Fruit fly (Drosophila melanogaster) whole organism, embryonic: Measurements from ENCODE around the gene CG3165.

Experiments used
- B-H1 ChIP-seq: fragments of 200-800 bp; sonication (Bioruptor generic); IDR thresholded peaks from 3 replicates; pipeline ENCODE4 v1.3.6; 2022; ENCODE audit warnings: missing biosample characterization, missing genetic modification characterization
- Bteb2 ChIP-seq: fragments of 200-800 bp; sonication (Bioruptor generic); optimal IDR thresholded peaks from 2 replicates; lab custom pipeline; 2016; ENCODE audit warnings: missing biosample characterization, missing genetic modification characterization
- CG10209 ChIP-seq: fragments of 200-800 bp; sonication (Bioruptor generic); optimal IDR thresholded peaks from 3 replicates; lab custom pipeline; 2017; ENCODE audit warnings: missing biosample characterization, mild to moderate bottlenecking, missing genetic modification characterization, missing genetic modification reagents
- CG11247 ChIP-seq: fragments of 200-800 bp; sonication (Bioruptor generic); IDR thresholded peaks from 2 replicates; pipeline ENCODE4 v1.3.6; 2022; ENCODE audit warnings: missing biosample characterization, missing genetic modification characterization
- CG12236 ChIP-seq: fragments of 200-800 bp; sonication (Bioruptor generic); optimal IDR thresholded peaks from 2 replicates; lab custom pipeline; 2016; ENCODE audit warnings: missing biosample characterization, missing genetic modification characterization
- CG13123 ChIP-seq: fragments of 200-800 bp; sonication (Bioruptor generic); optimal IDR thresholded peaks from 2 replicates; lab custom pipeline; 2016; ENCODE audit warnings: missing biosample characterization, missing genetic modification characterization
- CG14965 ChIP-seq: fragments of 200-800 bp; sonication (Bioruptor generic); optimal IDR thresholded peaks from 2 replicates; lab custom pipeline; 2016; ENCODE audit warnings: missing biosample characterization, missing genetic modification characterization, borderline replicate concordance
- CG1603 ChIP-seq: fragments of 200-800 bp; sonication (Bioruptor generic); optimal IDR thresholded peaks from 2 replicates; lab custom pipeline; 2019; ENCODE audit warnings: missing biosample characterization, mild to moderate bottlenecking, missing genetic modification characterization, moderate library complexity
- CG17359 ChIP-seq: fragments of 200-800 bp; sonication (Bioruptor generic); optimal IDR thresholded peaks from 3 replicates; lab custom pipeline; 2018; ENCODE audit warnings: missing biosample characterization, mild to moderate bottlenecking, missing genetic modification characterization, moderate library complexity
- CG1792 ChIP-seq: fragments of 200-800 bp; sonication (Bioruptor generic); optimal IDR thresholded peaks from 2 replicates; lab custom pipeline; 2016; ENCODE audit warnings: missing biosample characterization, missing genetic modification characterization
- CG2712 ChIP-seq: fragments of 200-800 bp; optimal IDR thresholded peaks from 3 replicates; lab custom pipeline; 2019; ENCODE audit warnings: missing biosample characterization, mild to moderate bottlenecking, missing genetic modification characterization, moderate library complexity
- CG30431 ChIP-seq: fragments of 200-800 bp; sonication (Bioruptor generic); optimal IDR thresholded peaks from 2 replicates; lab custom pipeline; 2017; ENCODE audit warnings: missing biosample characterization, missing genetic modification characterization
- CG33557 ChIP-seq: fragments of 200-800 bp; sonication (Bioruptor generic); optimal IDR thresholded peaks from 2 replicates; lab custom pipeline; 2019; ENCODE audit warnings: missing biosample characterization, mild to moderate bottlenecking, missing genetic modification characterization, moderate library complexity
- CG34376 ChIP-seq: fragments of 200-800 bp; sonication (Bioruptor generic); optimal IDR thresholded peaks from 2 replicates; lab custom pipeline; 2018; ENCODE audit warnings: missing biosample characterization, mild to moderate bottlenecking, missing genetic modification characterization
- CG3847 ChIP-seq: fragments of 200-800 bp; sonication (Bioruptor generic); IDR thresholded peaks from 2 replicates; pipeline ENCODE4 v1.3.6; 2022; ENCODE audit warnings: missing biosample characterization, missing genetic modification characterization
- CG43689 ChIP-seq: fragments of 200-800 bp; sonication (Bioruptor generic); IDR thresholded peaks from 2 replicates; pipeline ENCODE4 v1.3.6; 2022; ENCODE audit warnings: missing biosample characterization, missing genetic modification characterization
- CG4854 ChIP-seq: fragments of 200-800 bp; sonication (Bioruptor generic); optimal IDR thresholded peaks from 2 replicates; lab custom pipeline; 2016; ENCODE audit warnings: missing biosample characterization, missing genetic modification characterization, inconsistent platforms
- CG6765 ChIP-seq: fragments of 200-800 bp; sonication (Bioruptor generic); optimal IDR thresholded peaks from 3 replicates; lab custom pipeline; 2017; ENCODE audit warnings: missing biosample characterization, mild to moderate bottlenecking, missing genetic modification characterization
- CG7745 ChIP-seq: fragments of 200-800 bp; sonication (Bioruptor generic); optimal IDR thresholded peaks from 2 replicates; lab custom pipeline; 2018; ENCODE audit warnings: missing biosample characterization, mild to moderate bottlenecking, missing genetic modification characterization, moderate library complexity
- CG7987 ChIP-seq: fragments of 200-800 bp; sonication (Bioruptor generic); optimal IDR thresholded peaks from 2 replicates; lab custom pipeline; 2018; ENCODE audit warnings: missing biosample characterization, mild to moderate bottlenecking, missing genetic modification characterization, moderate library complexity
- CHES-1-like ChIP-seq: fragments of 200-800 bp; sonication (Bioruptor generic); optimal IDR thresholded peaks from 2 replicates; lab custom pipeline; 2016; ENCODE audit warnings: missing biosample characterization, missing genetic modification characterization
- CkIIα-i1 ChIP-seq: fragments of 200-800 bp; sonication (Bioruptor generic); IDR thresholded peaks from 2 replicates; pipeline ENCODE4 v1.3.6; 2022; ENCODE audit warnings: missing biosample characterization, missing genetic modification characterization
- Dbx ChIP-seq: fragments of 200-800 bp; sonication (Bioruptor generic); IDR thresholded peaks from 3 replicates; pipeline ENCODE4 v1.3.6; 2022; ENCODE audit warnings: missing biosample characterization, missing genetic modification characterization
- Dref ChIP-seq: fragments of 200-800 bp; sonication (Bioruptor generic); IDR thresholded peaks from 2 replicates; pipeline ENCODE4 v1.3.6; 2022; ENCODE audit warnings: missing biosample characterization, missing genetic modification characterization
- Ets65A ChIP-seq: fragments of 200-800 bp; sonication (Bioruptor generic); peaks from one replicate; lab custom pipeline; 2016; ENCODE audit warnings: missing biosample characterization, missing genetic modification characterization
- Hmr ChIP-seq: fragments of 200-800 bp; sonication (Bioruptor generic); optimal IDR thresholded peaks from 3 replicates; lab custom pipeline; 2017; ENCODE audit warnings: mild to moderate bottlenecking, missing biosample characterization, missing genetic modification reagents, missing genetic modification characterization
- Hr39 ChIP-seq: fragments of >200 bp; optimal IDR thresholded peaks from 2 replicates; lab custom pipeline; 2017
- Lpt ChIP-seq: fragments of >200 bp; optimal IDR thresholded peaks from 2 replicates; lab custom pipeline; 2018; ENCODE audit warnings: missing biosample characterization, missing genetic modification characterization
- NC2α ChIP-seq: fragments of 200-800 bp; sonication (Bioruptor generic); optimal IDR thresholded peaks from 2 replicates; lab custom pipeline; 2016; ENCODE audit warnings: missing biosample characterization, missing genetic modification characterization
- Nf-YA ChIP-seq: fragments of 200-800 bp; sonication (Bioruptor generic); IDR thresholded peaks from 2 replicates; pipeline ENCODE4 v1.3.6; 2022; ENCODE audit warnings: missing biosample characterization, missing genetic modification characterization
- Optix ChIP-seq: fragments of 200-800 bp; sonication (Bioruptor generic); IDR thresholded peaks from 3 replicates; pipeline ENCODE4 v1.3.6; 2022; ENCODE audit warnings: missing biosample characterization, missing genetic modification characterization
- Poxn ChIP-seq: fragments of 200-800 bp; sonication (Bioruptor generic); IDR thresholded peaks from 2 replicates; pipeline ENCODE4 v1.3.6; 2022; ENCODE audit warnings: missing biosample characterization, missing genetic modification characterization
- Ssrp ChIP-seq: fragments of 200-800 bp; sonication (Bioruptor generic); optimal IDR thresholded peaks from 2 replicates; lab custom pipeline; 2018; ENCODE audit warnings: missing biosample characterization, mild to moderate bottlenecking, missing genetic modification characterization, moderate library complexity
- TFAM ChIP-seq: fragments of 200-800 bp; sonication (Bioruptor generic); optimal IDR thresholded peaks from 2 replicates; lab custom pipeline; 2017; ENCODE audit warnings: missing biosample characterization, missing genetic modification characterization, inconsistent platforms
- ab ChIP-seq: fragments of 200-800 bp; sonication (Bioruptor generic); optimal IDR thresholded peaks from 2 replicates; lab custom pipeline; 2016; ENCODE audit warnings: missing biosample characterization, missing genetic modification characterization
- al ChIP-seq: fragments of 200-800 bp; sonication (Bioruptor generic); IDR thresholded peaks from 2 replicates; pipeline ENCODE4 v1.3.6; 2022; ENCODE audit warnings: missing biosample characterization, missing genetic modification characterization
- bigmax ChIP-seq: fragments of 200-800 bp; sonication (Bioruptor generic); optimal IDR thresholded peaks from 2 replicates; lab custom pipeline; 2018; ENCODE audit warnings: missing biosample characterization, mild to moderate bottlenecking, missing genetic modification characterization
- bowl ChIP-seq: fragments of 200-800 bp; sonication (Bioruptor generic); IDR thresholded peaks from 2 replicates; pipeline ENCODE4 v1.3.6; 2022; ENCODE audit warnings: missing biosample characterization, missing genetic modification characterization
- cwo ChIP-seq: fragments of 200-800 bp; sonication (Bioruptor generic); optimal IDR thresholded peaks from 3 replicates; lab custom pipeline; 2017; ENCODE audit warnings: missing biosample characterization, missing genetic modification characterization, mild to moderate bottlenecking, moderate library complexity, missing genetic modification reagents
- dan ChIP-seq: fragments of 200-800 bp; sonication (Bioruptor generic); IDR thresholded peaks from 2 replicates; pipeline ENCODE4 v1.3.6; 2022; ENCODE audit warnings: missing biosample characterization, missing genetic modification characterization
- disco-r ChIP-seq: fragments of 200-800 bp; sonication (Bioruptor generic); optimal IDR thresholded peaks from 2 replicates; lab custom pipeline; 2016; ENCODE audit warnings: missing biosample characterization, missing genetic modification characterization
- gce ChIP-seq: fragments of 200-800 bp; sonication (Bioruptor generic); IDR thresholded peaks from 3 replicates; pipeline ENCODE4 v1.3.6; 2022; ENCODE audit warnings: missing biosample characterization, missing genetic modification characterization
- lab ChIP-seq: fragments of 200-800 bp; sonication (Bioruptor generic); optimal IDR thresholded peaks from 3 replicates; lab custom pipeline; 2017; ENCODE audit warnings: missing biosample characterization, missing genetic modification characterization, mild to moderate bottlenecking, moderate library complexity, missing genetic modification reagents
- nau ChIP-seq: fragments of 200-800 bp; sonication (Bioruptor generic); optimal IDR thresholded peaks from 3 replicates; lab custom pipeline; 2017; ENCODE audit warnings: missing biosample characterization, mild to moderate bottlenecking, missing genetic modification characterization, missing genetic modification reagents
- nmo ChIP-seq: fragments of 200-800 bp; sonication (Bioruptor generic); optimal IDR thresholded peaks from 2 replicates; lab custom pipeline; 2018; ENCODE audit warnings: missing biosample characterization, mild to moderate bottlenecking, missing genetic modification characterization, moderate library complexity
- otp ChIP-seq: fragments of 200-800 bp; sonication (Bioruptor generic); IDR thresholded peaks from 3 replicates; pipeline ENCODE4, ENCODE4 v1.3.6; 2022; ENCODE audit warnings: missing biosample characterization, missing genetic modification characterization
- p53 ChIP-seq: fragments of 200-800 bp; sonication (Bioruptor generic); optimal IDR thresholded peaks from 2 replicates; lab custom pipeline; 2016; ENCODE audit warnings: missing biosample characterization, missing genetic modification characterization
- phol ChIP-seq: fragments of 200-800 bp; sonication (Bioruptor generic); optimal IDR thresholded peaks from 3 replicates; lab custom pipeline; 2018; ENCODE audit warnings: missing biosample characterization, mild to moderate bottlenecking, missing genetic modification characterization, moderate library complexity
- shn ChIP-seq: fragments of 200-800 bp; sonication (Bioruptor generic); optimal IDR thresholded peaks from 3 replicates; lab custom pipeline; 2016; ENCODE audit warnings: missing biosample characterization, missing genetic modification characterization
- slbo ChIP-seq: fragments of 200-800 bp; sonication (Bioruptor generic); IDR thresholded peaks from 2 replicates; pipeline ENCODE4 v1.3.6; 2022; ENCODE audit warnings: missing biosample characterization, missing genetic modification characterization
- tap ChIP-seq: fragments of 200-800 bp; optimal IDR thresholded peaks from 3 replicates; lab custom pipeline; 2019; ENCODE audit warnings: missing biosample characterization, mild to moderate bottlenecking, missing genetic modification characterization, moderate library complexity
- tgo ChIP-seq: fragments of 200-800 bp; sonication (Bioruptor generic); IDR thresholded peaks from 3 replicates; pipeline ENCODE4 v1.3.6; 2022; ENCODE audit warnings: missing biosample characterization, missing genetic modification characterization
- tx ChIP-seq: fragments of 200-800 bp; sonication (Bioruptor generic); optimal IDR thresholded peaks from 2 replicates; lab custom pipeline; 2016; ENCODE audit warnings: missing biosample characterization, missing genetic modification characterization

CG3165 gene

DNA sequence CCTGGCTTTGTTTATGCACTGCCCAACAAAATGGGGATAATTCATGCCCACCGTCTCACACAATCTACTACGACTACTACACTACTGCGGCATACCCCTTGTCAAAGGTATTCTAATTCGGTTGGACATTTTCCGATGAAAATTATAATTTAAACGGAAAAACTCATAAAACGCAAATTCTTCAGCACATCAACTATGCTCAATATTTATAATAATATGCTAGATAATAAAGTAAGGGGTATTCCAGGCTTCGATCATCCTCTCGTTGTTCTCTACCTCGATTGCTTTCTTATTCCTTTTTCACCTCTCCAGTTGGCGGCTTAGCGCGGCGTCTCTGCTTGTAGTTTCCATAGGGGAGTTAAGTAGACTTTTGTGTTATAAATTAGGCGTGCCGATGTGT is 35.6 kb upstream of the CG3165 start (continued):
- TF ChIP-seq Ets65A (GFP tag; lab: Kevin White, UChicago) (no peak), CG43689 (GFP tag; lab: Robert Waterston, UW) (no peak), CkIIα-i1 (GFP tag; lab: Robert Waterston, UW) (no peak), CG7987 (GFP tag; lab: Kevin White, UChicago) (no peak), Poxn (no peak), Dref (no peak), otp (GFP tag; lab: Robert Waterston, UW) (no peak), gce (GFP tag; lab: Robert Waterston, UW) (no peak), nau (no peak), TFAM (GFP tag; lab: Kevin White, UChicago) (no peak), shn (GFP tag; lab: Kevin White, UChicago) (no peak), CG30431 (GFP tag; lab: Kevin White, UChicago) (no peak), CG6765 (no peak), CG4854 (GFP tag; lab: Kevin White, UChicago) (no peak), CG14965 (GFP tag; lab: Kevin White, UChicago) (no peak), Nf-YA (GFP tag; lab: Robert Waterston, UW) (no peak), phol (tag; lab: Kevin White, UChicago) (peak; percentile 5), disco-r (GFP tag; lab: Kevin White, UChicago) (no peak), p53 (no peak), Lpt (GFP tag; lab: Kevin White, UChicago) (no peak), tap (tag; lab: Kevin White, UChicago) (no peak), Bteb2 (no peak), CG1792 (GFP tag; lab: Kevin White, UChicago) (no peak), CG17359 (tag; lab: Kevin White, UChicago) (peak; percentile 24), CG12236 (GFP tag; lab: Kevin White, UChicago) (no peak), CG2712 (tag; lab: Kevin White, UChicago) (peak; percentile 13), nmo (GFP tag; lab: Kevin White, UChicago) (peak; percentile 6), ab (GFP tag; lab: Kevin White, UChicago) (no peak), tx (GFP tag; lab: Kevin White, UChicago) (no peak), CG13123 (GFP tag; lab: Kevin White, UChicago) (no peak), CG11247 (no peak), CG10209 (GFP tag; lab: Kevin White, UChicago) (no peak), Optix (GFP tag; lab: Robert Waterston, UW) (no peak), cwo (GFP tag; lab: Kevin White, UChicago) (peak; percentile 4), CG1603 (peak; percentile 27), al (no peak), CG34376 (GFP tag; lab: Kevin White, UChicago) (no peak), slbo (GFP tag; lab: Robert Waterston, UW) (no peak), tgo (GFP tag; lab: Robert Waterston, UW) (0 out of 3 replicates have a peak, but pooled peaks have one; percentile 13), Ssrp (no peak), CG7745 (no peak), CHES-1-like (no peak), B-H1 (GFP tag; lab: Robert Waterston, UW) (no peak), Hmr (GFP tag; lab: Kevin White, UChicago) (peak; percentile 49), CG33557 (GFP tag; lab: Kevin White, UChicago) (no peak), Dbx (GFP tag; lab: Robert Waterston, UW) (no peak), bowl (no peak), bigmax (GFP tag; lab: Kevin White, UChicago) (no peak), CG3847 (no peak), dan (GFP tag; lab: Robert Waterston, UW) (no peak), lab (GFP tag; lab: Kevin White, UChicago) (peak; percentile 57), Hr39 (lab: Kevin White, UChicago) (no peak), NC2α (GFP tag; lab: Kevin White, UChicago) (no peak)
